7 worm cellular contexts compared by ENCODE assay signal in the genomic region with DNA sequence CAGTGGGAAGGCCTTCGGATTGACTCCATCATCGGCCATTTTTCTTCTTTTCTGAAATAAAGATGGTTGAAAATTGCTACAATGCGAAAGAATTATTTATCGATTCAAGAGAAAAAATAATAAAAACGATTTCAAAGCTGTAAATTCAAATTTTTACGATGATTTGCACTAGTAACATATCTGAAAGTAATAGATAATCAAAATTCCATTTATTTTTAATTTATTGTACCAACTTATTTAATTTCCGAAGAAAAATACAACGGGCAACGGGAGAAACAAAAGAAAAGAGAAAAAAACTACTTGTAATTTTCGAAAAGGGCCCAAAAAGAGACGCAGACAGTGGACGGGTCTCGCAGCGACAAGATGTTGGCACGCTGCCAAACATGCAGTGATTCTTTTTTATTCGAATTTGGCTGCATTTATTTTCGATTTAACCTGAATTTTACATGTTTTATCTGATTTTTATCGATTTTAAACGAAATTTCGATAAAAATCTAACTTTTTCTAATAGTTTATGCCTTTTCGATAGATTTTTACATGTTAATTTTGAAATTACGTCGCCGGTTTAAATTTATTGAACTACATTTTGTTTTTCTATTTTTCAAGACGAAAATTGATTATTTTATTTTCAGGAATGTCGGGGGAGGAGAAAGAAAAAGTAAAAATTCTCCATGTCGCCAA.
TF ChIP-seq lines count a peak whose summit lies in the region.

snu-13 (minus strand) TSS at position 51 of the 681 bp plus-strand sequence.
rsp-7 (plus strand) TSS at position 631 of the 681 bp plus-strand sequence.

TF ChIP-seq in whole organism, L1 larva, 84 proteins besides CTCF, POLR2A, EP300 and RAD21 (continued from another document and continues in another):
- TF ChIP-seq tbx-2 (tag; optimal IDR thresholded peaks at IDR 0.05; lab: Kevin White, UChicago) (peak; percentile 65), skn-1 (tag; optimal IDR thresholded peaks at IDR 0.05; lab: Kevin White, UChicago) (peak; percentile 78), rnt-1 (tag; optimal IDR thresholded peaks at IDR 0.05; lab: Kevin White, UChicago) (peak; percentile 62), grh-1 (GFP tag; IDR thresholded peaks at IDR 0.05; lab: Robert Waterston, UW) (peak; percentile 53; the same call in 1 of the 2 replicates), elt-2 (tag; optimal IDR thresholded peaks at IDR 0.05; lab: Kevin White, UChicago) (peak; percentile 10), fos-1 (tag; optimal IDR thresholded peaks at IDR 0.05; lab: Kevin White, UChicago) (no peak), blmp-1 (tag; optimal IDR thresholded peaks at IDR 0.05; lab: Kevin White, UChicago) (peak; percentile 68), jun-1 (tag; optimal IDR thresholded peaks at IDR 0.05; lab: Kevin White, UChicago) (peak; percentile 33), fkh-8 (tag; optimal IDR thresholded peaks at IDR 0.05; lab: Kevin White, UChicago) (peak; percentile 37), nhr-11 (tag; optimal IDR thresholded peaks at IDR 0.05; lab: Kevin White, UChicago) (peak; percentile 14), mab-9 (GFP tag; IDR thresholded peaks at IDR 0.05; lab: Robert Waterston, UW) (no peak), swsn-7 (tag; optimal IDR thresholded peaks at IDR 0.05; lab: Kevin White, UChicago) (peak; percentile 68), zag-1 (tag; optimal IDR thresholded peaks at IDR 0.05; lab: Kevin White, UChicago) (no peak), efl-1 (optimal IDR thresholded peaks at IDR 0.05; lab: Kevin White, UChicago) (peak; percentile 82 to 83), efl-1 (GFP tag; optimal IDR thresholded peaks at IDR 0.05 in 1 of 2; lab: Kevin White, UChicago) (peak; percentile 74 to 96), lin-39 (tag; optimal IDR thresholded peaks at IDR 0.05; lab: Kevin White, UChicago) (no peak), F16B12.6 (tag; optimal IDR thresholded peaks at IDR 0.05; lab: Kevin White, UChicago) (peak; percentile 49)

TF ChIP-seq in whole organism, L2 larva, 48 proteins besides CTCF, POLR2A, EP300 and RAD21 (continued from another document and continues in another):
- TF ChIP-seq F13H6.1 (tag; optimal IDR thresholded peaks at IDR 0.05; lab: Kevin White, UChicago) (peak; percentile 55), gmeb-1 (tag; optimal IDR thresholded peaks at IDR 0.05; lab: Kevin White, UChicago) (peak; percentile 67), ZK546.5 (tag; optimal IDR thresholded peaks at IDR 0.05; lab: Kevin White, UChicago) (peak; percentile 31), sma-9 (GFP tag; optimal IDR thresholded peaks at IDR 0.05; lab: Kevin White, UChicago) (peak; percentile 54), sma-9 (tag; optimal IDR thresholded peaks at IDR 0.05; lab: Kevin White, UChicago) (no peak), blmp-1 (tag; optimal IDR thresholded peaks at IDR 0.05; lab: Kevin White, UChicago; ENCODE audit: insufficient read depth) (peak; percentile 23), lsy-2 (tag; optimal IDR thresholded peaks at IDR 0.05; lab: Kevin White, UChicago) (peak; percentile 58 to 91), aly-2 (tag; optimal IDR thresholded peaks at IDR 0.05; lab: Kevin White, UChicago) (no peak), dmd-4 (tag; optimal IDR thresholded peaks at IDR 0.05; lab: Kevin White, UChicago) (no peak), nhr-129 (tag; optimal IDR thresholded peaks at IDR 0.05; lab: Kevin White, UChicago) (peak; percentile 51), lin-39 (tag; optimal IDR thresholded peaks at IDR 0.05; lab: Kevin White, UChicago) (no peak), ztf-1 (GFP tag; conservative IDR thresholded peaks at IDR 0.05; lab: Robert Waterston, UW) (no peak), lin-11 (tag; optimal IDR thresholded peaks at IDR 0.05; lab: Kevin White, UChicago) (peak; percentile 49), Y55F3AM.14 (GFP tag; optimal IDR thresholded peaks at IDR 0.05; lab: Kevin White, UChicago) (no peak), fos-1 (tag; optimal IDR thresholded peaks at IDR 0.05; lab: Kevin White, UChicago) (peak; percentile 34), nhr-23 (tag; optimal IDR thresholded peaks at IDR 0.05; lab: Kevin White, UChicago) (no peak), egl-27 (tag; optimal IDR thresholded peaks at IDR 0.05; lab: Kevin White, UChicago) (no peak), snpc-4 (tag; optimal IDR thresholded peaks at IDR 0.05; lab: Kevin White, UChicago) (peak; percentile 12)

TF ChIP-seq in whole organism, L3 larva, 47 proteins besides CTCF, POLR2A, EP300 and RAD21 (continued from another document and continues in another):
- TF ChIP-seq ztf-4 (tag; optimal IDR thresholded peaks at IDR 0.05; lab: Kevin White, UChicago) (no peak), nhr-67 (tag; optimal IDR thresholded peaks at IDR 0.05; lab: Kevin White, UChicago) (no peak), sea-2 (GFP tag; optimal IDR thresholded peaks at IDR 0.05; lab: Kevin White, UChicago) (no peak), lsy-12 (tag; optimal IDR thresholded peaks at IDR 0.05; lab: Kevin White, UChicago) (no peak), ceh-9 (tag; optimal IDR thresholded peaks at IDR 0.05; lab: Kevin White, UChicago) (no peak), zag-1 (tag; optimal IDR thresholded peaks at IDR 0.05; lab: Kevin White, UChicago) (no peak), ceh-82 (tag; optimal IDR thresholded peaks at IDR 0.05; lab: Kevin White, UChicago) (no peak), tbx-2 (tag; optimal IDR thresholded peaks at IDR 0.05; lab: Kevin White, UChicago) (no peak), jun-1 (tag; optimal IDR thresholded peaks at IDR 0.05; lab: Kevin White, UChicago) (no peak), egl-27 (tag; optimal IDR thresholded peaks at IDR 0.05; lab: Kevin White, UChicago) (no peak), ceh-16 (tag; optimal IDR thresholded peaks at IDR 0.05; lab: Kevin White, UChicago) (no peak), elt-1 (tag; optimal IDR thresholded peaks at IDR 0.05; lab: Kevin White, UChicago) (no peak), fkh-10 (GFP tag; optimal IDR thresholded peaks at IDR 0.05; lab: Kevin White, UChicago) (no peak), pha-4 (tag; optimal IDR thresholded peaks at IDR 0.05; lab: Kevin White, UChicago) (peak; percentile 86), fos-1 (tag; optimal IDR thresholded peaks at IDR 0.05; lab: Kevin White, UChicago) (no peak), snpc-4 (tag; optimal IDR thresholded peaks at IDR 0.05; lab: Kevin White, UChicago) (peak; percentile 79), ZK546.5 (tag; optimal IDR thresholded peaks at IDR 0.05; lab: Kevin White, UChicago) (no peak), nhr-77 (tag; optimal IDR thresholded peaks at IDR 0.05; lab: Kevin White, UChicago) (no peak), mml-1 (tag; optimal IDR thresholded peaks at IDR 0.05; lab: Kevin White, UChicago) (no peak), elt-3 (tag; optimal IDR thresholded peaks at IDR 0.05; lab: Kevin White, UChicago) (no peak)

TF ChIP-seq in whole organism, L4 larva, 104 proteins besides CTCF, POLR2A, EP300 and RAD21 (continued from another document and continues in another):
- TF ChIP-seq dve-1 (tag; optimal IDR thresholded peaks at IDR 0.05; lab: Kevin White, UChicago; ENCODE audit: insufficient read depth) (peak; percentile 86), nhr-25 (tag; optimal IDR thresholded peaks at IDR 0.05; lab: Kevin White, UChicago; ENCODE audit: borderline replicate concordance, insufficient read depth) (peak; percentile 60), dmd-6 (GFP tag; IDR thresholded peaks at IDR 0.05; lab: Robert Waterston, UW) (peak; percentile 54), nhr-6 (tag; optimal IDR thresholded peaks at IDR 0.05; lab: Kevin White, UChicago) (no peak), rbr-2 (tag; optimal IDR thresholded peaks at IDR 0.05; lab: Kevin White, UChicago) (peak; percentile 25), set-16 (GFP tag; IDR thresholded peaks at IDR 0.05; lab: Robert Waterston, UW) (no peak), nhr-77 (tag; optimal IDR thresholded peaks at IDR 0.05; lab: Kevin White, UChicago) (peak; percentile 69), madf-5 (GFP tag; IDR thresholded peaks at IDR 0.05; lab: Robert Waterston, UW) (no peak), hlh-11 (tag; optimal IDR thresholded peaks at IDR 0.05; lab: Kevin White, UChicago) (peak; percentile 65), lin-13 (GFP tag; optimal IDR thresholded peaks at IDR 0.05; lab: Kevin White, UChicago) (peak; percentile 71), hif-1 (tag; optimal IDR thresholded peaks at IDR 0.05; lab: Kevin White, UChicago) (peak in 1 of 2 experiments; percentile 44), nhr-11 (tag; optimal IDR thresholded peaks at IDR 0.05; lab: Kevin White, UChicago) (peak; percentile 58), nhr-102 (tag; optimal IDR thresholded peaks at IDR 0.05; lab: Kevin White, UChicago) (no peak), vab-7 (GFP tag; IDR thresholded peaks at IDR 0.05; lab: Robert Waterston, UW) (no peak), gei-8 (GFP tag; optimal IDR thresholded peaks at IDR 0.05; lab: Kevin White, UChicago) (no peak), F49E8.2 (tag; optimal IDR thresholded peaks at IDR 0.05; lab: Kevin White, UChicago; ENCODE audit: borderline replicate concordance) (peak; percentile 7), hmg-1.1 (GFP tag; IDR thresholded peaks at IDR 0.05; lab: Robert Waterston, UW) (0 out of 2 replicates have a peak, but pooled peaks have one; percentile 37), attf-4 (tag; optimal IDR thresholded peaks at IDR 0.05; lab: Kevin White, UChicago) (no peak)

TF ChIP-seq in whole organism, late embryonic, 69 proteins besides CTCF, POLR2A, EP300 and RAD21 (continued from another document):
- TF ChIP-seq nfya-1 (tag; optimal IDR thresholded peaks at IDR 0.05; lab: Kevin White, UChicago), result peak; percentile 49
- TF ChIP-seq elt-2 (tag; optimal IDR thresholded peaks at IDR 0.05; lab: Kevin White, UChicago), result peak; percentile 8
- TF ChIP-seq ceh-22 (tag; optimal IDR thresholded peaks at IDR 0.05; lab: Kevin White, UChicago), result no peak
- peak; percentile 14 for TF ChIP-seq unc-42 (tag; optimal IDR thresholded peaks at IDR 0.05; lab: Kevin White, UChicago)
- TF ChIP-seq zip-5 (tag; optimal IDR thresholded peaks at IDR 0.05; lab: Kevin White, UChicago), result no peak
- TF ChIP-seq ceh-34 (tag; optimal IDR thresholded peaks at IDR 0.05; lab: Kevin White, UChicago), result no peak
- no peak for TF ChIP-seq hlh-6 (tag; optimal IDR thresholded peaks at IDR 0.05; lab: Kevin White, UChicago)
- TF ChIP-seq pros-1 (tag; optimal IDR thresholded peaks at IDR 0.05; lab: Kevin White, UChicago), result no peak
- TF ChIP-seq ceh-6 (GFP tag; optimal IDR thresholded peaks at IDR 0.05; lab: Kevin White, UChicago), result no peak
- TF ChIP-seq ceh-24 (tag; optimal IDR thresholded peaks at IDR 0.05; lab: Kevin White, UChicago), result no peak

TF ChIP-seq in whole organism, mixed stage, embryonic, 35 proteins besides CTCF, POLR2A, EP300 and RAD21 (continued from another document):
- TF ChIP-seq mls-2 (tag; optimal IDR thresholded peaks at IDR 0.05; lab: Kevin White, UChicago), result no peak
- TF ChIP-seq ceh-39 (tag; optimal IDR thresholded peaks at IDR 0.05; lab: Kevin White, UChicago), result peak; percentile 52
- TF ChIP-seq lin-13 (tag; optimal IDR thresholded peaks at IDR 0.05; lab: Kevin White, UChicago), result peak; percentile 61
- TF ChIP-seq M03D4.4 (tag; optimal IDR thresholded peaks at IDR 0.05; lab: Kevin White, UChicago), result no peak
- no peak for TF ChIP-seq bed-3 (GFP tag; optimal IDR thresholded peaks at IDR 0.05; lab: Kevin White, UChicago)
- TF ChIP-seq unc-62 (GFP tag; optimal IDR thresholded peaks at IDR 0.05; lab: Kevin White, UChicago), result peak; percentile 31
- TF ChIP-seq ceh-83 (GFP tag; optimal IDR thresholded peaks at IDR 0.05; lab: Kevin White, UChicago), result no peak
- TF ChIP-seq ces-1 (GFP tag; optimal IDR thresholded peaks at IDR 0.05; lab: Kevin White, UChicago), result peak; percentile 34
- no peak for TF ChIP-seq drap-1 (GFP tag; optimal IDR thresholded peaks at IDR 0.05; lab: Kevin White, UChicago)
- no peak for TF ChIP-seq nhr-12 (tag; optimal IDR thresholded peaks at IDR 0.05; lab: Kevin White, UChicago)

TF ChIP-seq in whole organism, young adult, 124 proteins besides CTCF, POLR2A, EP300 and RAD21 (continued from another document and continues in another):
- TF ChIP-seq rpc-1 (optimal IDR thresholded peaks at IDR 0.05; lab: Kevin White, UChicago), result no peak
- TF ChIP-seq rpc-1 (tag; optimal IDR thresholded peaks at IDR 0.05; lab: Kevin White, UChicago), result no peak
- TF ChIP-seq lir-1 (GFP tag; conservative IDR thresholded peaks at IDR 0.05; lab: Robert Waterston, UW), result peak; percentile 48; the same call in 1 of the 2 replicates
- TF ChIP-seq somi-1 (GFP tag; optimal IDR thresholded peaks at IDR 0.05; lab: Kevin White, UChicago), result peak; percentile 0
- TF ChIP-seq hlh-12 (tag; optimal IDR thresholded peaks at IDR 0.05; lab: Kevin White, UChicago), result no peak
- no peak for TF ChIP-seq K12H6.12 (tag; optimal IDR thresholded peaks at IDR 0.05; lab: Kevin White, UChicago)
- peak in 1 of 3 experiments; percentile 50 for TF ChIP-seq lin-35 (GFP tag; optimal IDR thresholded peaks at IDR 0.05; lab: Kevin White, UChicago)
- peak; percentile 54 for TF ChIP-seq snpc-4 (GFP tag; optimal IDR thresholded peaks at IDR 0.05; lab: Kevin White, UChicago)
- peak in 3 of 4 experiments; percentile 23 to 74 (median 29) for TF ChIP-seq snpc-4 (tag; optimal IDR thresholded peaks at IDR 0.05; lab: Kevin White, UChicago)
- TF ChIP-seq F23B12.7 (tag; optimal IDR thresholded peaks at IDR 0.05; lab: Kevin White, UChicago; ENCODE audit: insufficient read depth), result peak; percentile 78
- no peak for TF ChIP-seq athp-1 (tag; optimal IDR thresholded peaks at IDR 0.05; lab: Kevin White, UChicago)
- no peak for TF ChIP-seq tbx-9 (tag; optimal IDR thresholded peaks at IDR 0.05; lab: Kevin White, UChicago; ENCODE audit: borderline replicate concordance)
- TF ChIP-seq lsl-1 (GFP tag; optimal IDR thresholded peaks at IDR 0.05; lab: Kevin White, UChicago), result peak; percentile 69
- TF ChIP-seq cebp-1 (GFP tag; IDR thresholded peaks at IDR 0.05; lab: Robert Waterston, UW), result no peak
- TF ChIP-seq cebp-1 (tag; optimal IDR thresholded peaks at IDR 0.05; lab: Kevin White, UChicago), result peak; percentile 36
- TF ChIP-seq lin-54 (GFP tag; optimal IDR thresholded peaks at IDR 0.05; lab: Kevin White, UChicago), result peak; percentile 68
- no peak for TF ChIP-seq cebp-2 (GFP tag; IDR thresholded peaks at IDR 0.05; lab: Robert Waterston, UW)
- peak; percentile 25 for TF ChIP-seq ZK185.1 (tag; optimal IDR thresholded peaks at IDR 0.05; lab: Kevin White, UChicago; ENCODE audit: poor library complexity, severe bottlenecking)
- TF ChIP-seq akir-1 (GFP tag; optimal IDR thresholded peaks at IDR 0.05; lab: Kevin White, UChicago), result no peak
- TF ChIP-seq sptf-2 (GFP tag; optimal IDR thresholded peaks at IDR 0.05; lab: Kevin White, UChicago), result no peak
- peak; percentile 21 for TF ChIP-seq dpl-1 (GFP tag; optimal IDR thresholded peaks at IDR 0.05; lab: Kevin White, UChicago)
- TF ChIP-seq F57A8.1 (GFP tag; optimal IDR thresholded peaks at IDR 0.05; lab: Kevin White, UChicago), result no peak
- peak; percentile 57 for TF ChIP-seq madf-8 (GFP tag; conservative IDR thresholded peaks at IDR 0.05; lab: Robert Waterston, UW)
- peak; percentile 28 for TF ChIP-seq ceh-27 (GFP tag; optimal IDR thresholded peaks at IDR 0.05; lab: Kevin White, UChicago)
- TF ChIP-seq hmg-1.2 (GFP tag; IDR thresholded peaks at IDR 0.05; lab: Robert Waterston, UW), result peak; percentile 42; the same call in 1 of the 2 replicates
- no peak for TF ChIP-seq hrde-1 (tag; optimal IDR thresholded peaks at IDR 0.05; lab: Kevin White, UChicago; ENCODE audit: borderline replicate concordance)
- peak; percentile 69 for TF ChIP-seq attf-5 (GFP tag; optimal IDR thresholded peaks at IDR 0.05; lab: Kevin White, UChicago)
- no peak for TF ChIP-seq ztf-28 (GFP tag; IDR thresholded peaks at IDR 0.05; lab: Robert Waterston, UW)
- no peak for TF ChIP-seq ceh-100 (GFP tag; IDR thresholded peaks at IDR 0.05; lab: Robert Waterston, UW)
- TF ChIP-seq madf-6 (GFP tag; IDR thresholded peaks at IDR 0.05; lab: Robert Waterston, UW), result peak; percentile 53; the same call in 1 of the 2 replicates
- TF ChIP-seq F49E8.2 (tag; optimal IDR thresholded peaks at IDR 0.05; lab: Kevin White, UChicago; ENCODE audit: insufficient read depth), result peak; percentile 31
- TF ChIP-seq B0336.3 (GFP tag; IDR thresholded peaks at IDR 0.05; lab: Robert Waterston, UW), result no peak
- TF ChIP-seq snpc-3.4 (tag; optimal IDR thresholded peaks at IDR 0.05; lab: Kevin White, UChicago), result no peak
- no peak for TF ChIP-seq B0019.2 (GFP tag; conservative IDR thresholded peaks at IDR 0.05; lab: Robert Waterston, UW)
- peak; percentile 41 for TF ChIP-seq tbp1 (GFP tag; optimal IDR thresholded peaks at IDR 0.05; lab: Kevin White, UChicago)
- no peak for TF ChIP-seq rec-8 (tag; optimal IDR thresholded peaks at IDR 0.05; lab: Kevin White, UChicago)
- TF ChIP-seq ceh-40 (GFP tag; IDR thresholded peaks at IDR 0.05; lab: Robert Waterston, UW), result no peak
- TF ChIP-seq snpc-1.3 (tag; optimal IDR thresholded peaks at IDR 0.05; lab: Kevin White, UChicago; ENCODE audit: insufficient read depth), result no peak
- no peak for TF ChIP-seq F39B2.1 (GFP tag; IDR thresholded peaks at IDR 0.05; lab: Robert Waterston, UW)
